Fruit fly (Drosophila melanogaster) whole organism, wandering third instar larva: ENCODE measurements around the gene Mdh2.

Source experiments
- Hnf4 ChIP-seq: fragments of 200-800 bp; sonication (Bioruptor generic); optimal IDR thresholded peaks from 2 replicates; lab custom pipeline; 2016; ENCODE audit warnings: missing biosample characterization, mild to moderate bottlenecking, missing genetic modification characterization
- Hr78 ChIP-seq: fragments of >200 bp; optimal IDR thresholded peaks from 2 replicates; lab custom pipeline; 2017; ENCODE audit warnings: missing biosample characterization, missing genetic modification characterization
- Hr83 ChIP-seq: fragments of 200-300 bp; sonication (Bioruptor generic); optimal IDR thresholded peaks from 2 replicates; lab custom pipeline; 2016; ENCODE audit warnings: missing biosample characterization, mild to moderate bottlenecking, missing genetic modification characterization, moderate library complexity; ENCODE audit not compliant: poor library complexity, severe bottlenecking
- Jra ChIP-seq: sonication (Bioruptor generic); optimal IDR thresholded peaks from 2 replicates; lab custom pipeline; 2016; ENCODE audit warnings: missing biosample characterization, missing genetic modification characterization
- Myc ChIP-seq: fragments of >200 bp; optimal IDR thresholded peaks from 2 replicates; lab custom pipeline; 2017
- N ChIP-seq: fragments of >200 bp; optimal IDR thresholded peaks from 2 replicates; lab custom pipeline; 2018; ENCODE audit warnings: missing biosample characterization, missing external identifiers, missing genetic modification characterization
- OdsH ChIP-seq: fragments of 200-800 bp; sonication (Bioruptor generic); optimal IDR thresholded peaks from 2 replicates; lab custom pipeline; 2016; ENCODE audit warnings: missing biosample characterization, mild to moderate bottlenecking, missing genetic modification characterization
- br ChIP-seq: fragments of 200-800 bp; sonication (Bioruptor generic); optimal IDR thresholded peaks from 2 replicates; lab custom pipeline; 2016; ENCODE audit warnings: missing biosample characterization, missing genetic modification characterization
- dsf ChIP-seq: sonication (Bioruptor generic); optimal IDR thresholded peaks from 2 replicates; lab custom pipeline; 2016; ENCODE audit warnings: missing biosample characterization, missing genetic modification characterization, borderline replicate concordance
- fru ChIP-seq: fragments of 200-800 bp; sonication (Bioruptor generic); optimal IDR thresholded peaks from 3 replicates; lab custom pipeline; 2016; ENCODE audit warnings: missing biosample characterization, mild to moderate bottlenecking, missing genetic modification characterization
- sage ChIP-seq: fragments of 200-800 bp; sonication (Bioruptor generic); optimal IDR thresholded peaks from 2 replicates; lab custom pipeline; 2016; ENCODE audit warnings: missing biosample characterization, mild to moderate bottlenecking, missing genetic modification characterization
- tai ChIP-seq: sonication (Bioruptor generic); optimal IDR thresholded peaks from 2 replicates; lab custom pipeline; 2016; ENCODE audit warnings: missing biosample characterization, missing genetic modification characterization
- usp ChIP-seq: fragments of >200 bp; optimal IDR thresholded peaks from 2 replicates; lab custom pipeline; 2017; ENCODE audit warnings: missing biosample characterization, missing genetic modification characterization

DNA sequence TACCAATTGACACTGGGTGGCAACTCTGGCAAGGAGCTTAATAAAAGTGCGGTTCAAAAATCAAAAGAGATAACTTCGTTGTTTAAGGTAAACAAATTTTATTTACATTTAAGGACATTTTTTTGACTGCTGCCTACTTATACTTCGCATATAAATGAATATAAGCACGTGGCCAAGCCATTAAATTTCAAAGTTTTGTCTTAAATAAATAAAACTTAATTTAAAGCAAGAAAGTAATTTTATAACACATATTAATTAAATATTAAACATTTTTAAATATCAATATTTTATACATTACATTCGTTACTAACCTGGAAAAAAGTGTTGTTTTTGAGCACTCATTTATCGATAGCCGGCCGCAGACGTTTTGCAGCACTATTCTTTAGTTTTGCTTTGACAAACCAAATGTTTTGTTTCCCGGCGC, 37.5 kb upstream of the Mdh2 start, which contains the start of the genes CG12321 and MED17:
- TF ChIP-seq Hnf4 (GFP tag; lab: Kevin White, UChicago) (no peak), OdsH (peak; percentile 82), Myc (lab: Kevin White, UChicago) (peak; percentile 73), usp (GFP tag; lab: Kevin White, UChicago) (no peak), dsf (GFP tag; lab: Kevin White, UChicago) (peak; percentile 65), Hr83 (GFP tag; lab: Kevin White, UChicago) (peak; percentile 47), N (GFP tag; lab: Kevin White, UChicago) (no peak), Hr78 (GFP tag; lab: Kevin White, UChicago) (no peak), br (GFP tag; lab: Kevin White, UChicago) (peak; percentile 67), sage (GFP tag; lab: Kevin White, UChicago) (no peak), fru (GFP tag; lab: Kevin White, UChicago) (peak; percentile 79), tai (no peak), Jra (GFP tag; lab: Kevin White, UChicago) (no peak)
